Fruit fly (Drosophila melanogaster): ENCODE measurements around the gene CG9917.

Gene CG9917

dm6 chrX:16335107-16335642, 12.1 kb upstream of the CG9917 start (continued):
- TF ChIP-seq mld (GFP tag; IDR thresholded peaks at IDR 0.05; ENCODE audit: partially characterized antibody): no peak
- peak; percentile 43 for TF ChIP-seq tap (tag; optimal IDR thresholded peaks at IDR 0.05)
- TF ChIP-seq CG18764 (GFP tag; optimal IDR thresholded peaks at IDR 0.05): peak; percentile 60
- TF ChIP-seq yki (optimal IDR thresholded peaks at IDR 0.05): no peak
- TF ChIP-seq CG8944 (GFP tag; optimal IDR thresholded peaks at IDR 0.05): peak; percentile 42
- TF ChIP-seq CG1024 (GFP tag; IDR thresholded peaks at IDR 0.05): peak; percentile 51; the same call in 1 of the 2 replicates
- peak; percentile 41 for TF ChIP-seq D19B (GFP tag; optimal IDR thresholded peaks at IDR 0.05)
- TF ChIP-seq HmgZ (tag; optimal IDR thresholded peaks at IDR 0.05): peak; percentile 53
- TF ChIP-seq wor (GFP tag; IDR thresholded peaks at IDR 0.05): peak; percentile 51; the same call in 1 of the 2 replicates
- TF ChIP-seq CG18476 (GFP tag; optimal IDR thresholded peaks at IDR 0.05): peak; percentile 52
- TF ChIP-seq CG6272 (GFP tag; IDR thresholded peaks at IDR 0.05): peak; percentile 53
- peak; percentile 49 for TF ChIP-seq Side (GFP tag; optimal IDR thresholded peaks at IDR 0.05)
- no peak for TF ChIP-seq Tbp (GFP tag; optimal IDR thresholded peaks at IDR 0.05)
- peak; percentile 38 for TF ChIP-seq CG5245 (GFP tag; optimal IDR thresholded peaks at IDR 0.05)
- no peak for TF ChIP-seq h (optimal IDR thresholded peaks at IDR 0.05)
- TF ChIP-seq jumu (GFP tag; optimal IDR thresholded peaks at IDR 0.05): peak; percentile 47
- peak; percentile 70 for TF ChIP-seq bab2 (GFP tag; optimal IDR thresholded peaks at IDR 0.05)
- peak; percentile 72 for TF ChIP-seq H15 (GFP tag; IDR thresholded peaks at IDR 0.05)
- TF ChIP-seq Hmr (GFP tag; optimal IDR thresholded peaks at IDR 0.05): peak; percentile 85
- TF ChIP-seq sc (optimal IDR thresholded peaks at IDR 0.05): no peak
- TF ChIP-seq sc (GFP tag; optimal IDR thresholded peaks at IDR 0.05): no peak
- peak; percentile 78 for TF ChIP-seq Dbx (GFP tag; IDR thresholded peaks at IDR 0.05)
- TF ChIP-seq CG15696 (tag; optimal IDR thresholded peaks at IDR 0.05): peak; percentile 21
- no peak for TF ChIP-seq D (optimal IDR thresholded peaks at IDR 0.05)
- peak; percentile 40 for TF ChIP-seq D (GFP tag; optimal IDR thresholded peaks at IDR 0.05)
- TF ChIP-seq E2f1 (GFP tag; IDR thresholded peaks at IDR 0.05): peak; percentile 77
- TF ChIP-seq CG3726 (GFP tag; IDR thresholded peaks at IDR 0.05): no peak; the same call in 2 of the 3 replicates
- peak; percentile 78 for TF ChIP-seq Meics (GFP tag; optimal IDR thresholded peaks at IDR 0.05)
- no peak for TF ChIP-seq Elba2 (GFP tag; optimal IDR thresholded peaks at IDR 0.05)
- TF ChIP-seq CG17328 (GFP tag; IDR thresholded peaks at IDR 0.05): peak; percentile 78
- TF ChIP-seq CG5953 (GFP tag; IDR thresholded peaks at IDR 0.05): peak; percentile 64
- TF ChIP-seq Bteb2 (GFP tag; optimal IDR thresholded peaks at IDR 0.05): peak; percentile 64
- TF ChIP-seq Dip3 (GFP tag; optimal IDR thresholded peaks at IDR 0.05): peak; percentile 62
- peak; percentile 11 for TF ChIP-seq CG3065 (GFP tag; optimal IDR thresholded peaks at IDR 0.05)
- TF ChIP-seq scrt (GFP tag; optimal IDR thresholded peaks at IDR 0.05): peak; percentile 49
- peak; percentile 7 for TF ChIP-seq CG3995 (GFP tag; optimal IDR thresholded peaks at IDR 0.05)
- peak; percentile 8 for TF ChIP-seq CG8924 (tag; optimal IDR thresholded peaks at IDR 0.05)
- peak; percentile 23 for TF ChIP-seq CG8281 (tag; optimal IDR thresholded peaks at IDR 0.05)
- TF ChIP-seq CG4328 (GFP tag; optimal IDR thresholded peaks at IDR 0.05): peak; percentile 64
- TF ChIP-seq CG13287 (GFP tag; IDR thresholded peaks at IDR 0.05; ENCODE audit: partially characterized antibody): peak; percentile 19; the same call in 1 of the 2 replicates
- peak; percentile 41; the same call in 1 of the 3 replicates for TF ChIP-seq CG6175 (GFP tag; IDR thresholded peaks at IDR 0.05)
- no peak; the same call in 1 of the 2 replicates for TF ChIP-seq Oaz (GFP tag; IDR thresholded peaks at IDR 0.05)
- peak; percentile 84 for TF ChIP-seq CG9932 (GFP tag; IDR thresholded peaks at IDR 0.05)
- peak; percentile 57 for TF ChIP-seq CG32767 (GFP tag; IDR thresholded peaks at IDR 0.05)
- TF ChIP-seq E2f2 (GFP tag; IDR thresholded peaks at IDR 0.05): peak; percentile 58
- TF ChIP-seq CG4282 (GFP tag; optimal IDR thresholded peaks at IDR 0.05): peak; percentile 53
- no peak for TF ChIP-seq CG11504 (tag; optimal IDR thresholded peaks at IDR 0.05)
- TF ChIP-seq ems (GFP tag; optimal IDR thresholded peaks at IDR 0.05): peak; percentile 71
- TF ChIP-seq MBD-R2 (GFP tag; IDR thresholded peaks at IDR 0.05): peak; percentile 71
- peak; percentile 57 for TF ChIP-seq NC2β (GFP tag; optimal IDR thresholded peaks at IDR 0.05)
- no peak for TF ChIP-seq cg (GFP tag; optimal IDR thresholded peaks at IDR 0.05)
- peak; percentile 71 for TF ChIP-seq Chrac-16 (GFP tag; optimal IDR thresholded peaks at IDR 0.05)
- TF ChIP-seq Vsx1 (GFP tag; optimal IDR thresholded peaks at IDR 0.05): peak; percentile 65
